Worm (Caenorhabditis elegans): ENCODE measurements around the gene EGAP2.2.
A peak's percentile ranks its signal among the peaks of the same experiment; 100 is the strongest.

ce11 chrII:5202930-5203329 is 26.8 kb upstream of the EGAP2.2 start, which contains the start of gene ampd-1:
- TF ChIP-seq pha-4 (tag; optimal IDR thresholded peaks at IDR 0.05) (peak; percentile 38), sea-2 (GFP tag; optimal IDR thresholded peaks at IDR 0.05) (no peak), nhr-28 (tag; optimal IDR thresholded peaks at IDR 0.05) (no peak), mdl-1 (tag; optimal IDR thresholded peaks at IDR 0.05) (no peak), aly-2 (tag; optimal IDR thresholded peaks at IDR 0.05) (no peak), ceh-9 (tag; optimal IDR thresholded peaks at IDR 0.05) (no peak)
